Fruit fly (Drosophila melanogaster): ENCODE results near the gene Rpn13R.
A peak's percentile ranks its signal among the peaks of the same experiment; 100 is the strongest.

The Rpn13R gene

DNA sequence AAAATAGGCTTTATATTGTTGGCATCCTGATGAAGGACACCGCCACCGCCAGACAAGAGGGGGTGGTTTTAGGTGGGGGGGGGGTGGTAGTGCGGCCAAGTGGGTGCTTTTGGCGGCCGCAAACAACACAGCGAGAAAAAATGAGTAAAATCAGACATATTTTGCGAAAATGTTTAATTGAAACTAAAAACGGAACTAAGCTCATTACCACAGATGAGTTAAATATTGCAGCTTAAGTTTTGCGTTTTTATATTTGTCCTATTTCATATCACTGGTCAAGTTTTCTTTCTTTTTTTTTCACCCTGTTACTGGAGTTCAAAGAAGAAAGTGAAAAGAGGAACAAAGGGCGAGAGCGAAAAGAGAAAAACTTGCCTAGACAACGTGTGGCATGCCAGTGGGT is 37.8 kb upstream of the Rpn13R start (continued):
- TF ChIP-seq Fer2 (tag; optimal IDR thresholded peaks at IDR 0.05) (peak; percentile 32), CG2199 (GFP tag; IDR thresholded peaks at IDR 0.05) (no peak), klu (GFP tag; IDR thresholded peaks at IDR 0.05) (no peak), Antp (GFP tag; optimal IDR thresholded peaks at IDR 0.05) (peak; percentile 71), mirr (GFP tag; optimal IDR thresholded peaks at IDR 0.05) (no peak), CG32772 (GFP tag; IDR thresholded peaks at IDR 0.05) (peak; percentile 66; the same call in 1 of the 2 replicates), oc (tag; optimal IDR thresholded peaks at IDR 0.05) (peak; percentile 48), CG18764 (GFP tag; optimal IDR thresholded peaks at IDR 0.05) (peak; percentile 36), CG8478 (optimal IDR thresholded peaks at IDR 0.05) (no peak), dmrt11E (tag; optimal IDR thresholded peaks at IDR 0.05) (peak; percentile 43), CG31441 (GFP tag; IDR thresholded peaks at IDR 0.05) (peak; percentile 71), CG4424 (GFP tag; optimal IDR thresholded peaks at IDR 0.05) (peak; percentile 70), CG1603 (tag; optimal IDR thresholded peaks at IDR 0.05) (peak; percentile 58), CG7987 (GFP tag; optimal IDR thresholded peaks at IDR 0.05) (no peak), peb (GFP tag; IDR thresholded peaks at IDR 0.05) (peak; percentile 32; the same call in 1 of the 2 replicates), grn (GFP tag; optimal IDR thresholded peaks at IDR 0.05) (no peak), Stat92E (GFP tag; optimal IDR thresholded peaks at IDR 0.05) (no peak), aop (GFP tag; IDR thresholded peaks at IDR 0.05) (no peak), CG4617 (GFP tag; optimal IDR thresholded peaks at IDR 0.05; ENCODE audit: borderline replicate concordance) (peak; percentile 9), fd96Cb (tag; optimal IDR thresholded peaks at IDR 0.05) (peak; percentile 66), CG9797 (GFP tag; optimal IDR thresholded peaks at IDR 0.05) (no peak), btn (GFP tag; optimal IDR thresholded peaks at IDR 0.05) (peak; percentile 21), seq (GFP tag; IDR thresholded peaks at IDR 0.05) (peak; percentile 67; the same call in 1 of the 2 replicates), BtbVII (GFP tag; optimal IDR thresholded peaks at IDR 0.05) (peak; percentile 67), ara (GFP tag; IDR thresholded peaks at IDR 0.05) (peak; percentile 24; the same call in 1 of the 2 replicates), tna (GFP tag; IDR thresholded peaks at IDR 0.05; ENCODE audit: partially characterized antibody) (no peak), gsb (GFP tag; IDR thresholded peaks at IDR 0.05) (no peak), Blimp-1 (GFP tag; optimal IDR thresholded peaks at IDR 0.05) (peak; percentile 81), Nf-YB (GFP tag; optimal IDR thresholded peaks at IDR 0.05) (peak; percentile 43), CG2889 (GFP tag; IDR thresholded peaks at IDR 0.05) (peak; percentile 53; the same call in 1 of the 3 replicates), fd102C (GFP tag; optimal IDR thresholded peaks at IDR 0.05) (no peak), ash1 (GFP tag; optimal IDR thresholded peaks at IDR 0.05) (no peak), CG10462 (GFP tag; optimal IDR thresholded peaks at IDR 0.05) (peak; percentile 31), CG6683 (GFP tag; optimal IDR thresholded peaks at IDR 0.05) (peak; percentile 48), CG10543 (GFP tag; optimal IDR thresholded peaks at IDR 0.05) (peak; percentile 31), C15 (GFP tag; IDR thresholded peaks at IDR 0.05) (0 out of 3 replicates have a peak, but pooled peaks have one; percentile 9), z (GFP tag; IDR thresholded peaks at IDR 0.05) (no peak), CG15011 (GFP tag; optimal IDR thresholded peaks at IDR 0.05) (peak; percentile 61), Aef1 (GFP tag; IDR thresholded peaks at IDR 0.05) (peak; percentile 66; the same call in 2 of the 3 replicates), CG10274 (GFP tag; optimal IDR thresholded peaks at IDR 0.05) (peak; percentile 15), corto (GFP tag; optimal IDR thresholded peaks at IDR 0.05) (no peak), H2.0 (GFP tag; IDR thresholded peaks at IDR 0.05) (peak; percentile 60), CG4328 (GFP tag; optimal IDR thresholded peaks at IDR 0.05) (no peak), CG6654 (GFP tag; optimal IDR thresholded peaks at IDR 0.05) (peak; percentile 40), chinmo (GFP tag; IDR thresholded peaks at IDR 0.05; ENCODE audit: partially characterized antibody) (no peak), CG13624 (GFP tag; optimal IDR thresholded peaks at IDR 0.05) (peak; percentile 40), CG14014 (GFP tag; IDR thresholded peaks at IDR 0.05) (peak; percentile 75), ci (GFP tag; IDR thresholded peaks at IDR 0.05) (peak; percentile 88), tll (GFP tag; optimal IDR thresholded peaks at IDR 0.05) (no peak), CG8089 (GFP tag; optimal IDR thresholded peaks at IDR 0.05) (peak; percentile 4)
